Worm (Caenorhabditis elegans): ENCODE results near the gene F35D2.6.

The F35D2.6 gene

DNA sequence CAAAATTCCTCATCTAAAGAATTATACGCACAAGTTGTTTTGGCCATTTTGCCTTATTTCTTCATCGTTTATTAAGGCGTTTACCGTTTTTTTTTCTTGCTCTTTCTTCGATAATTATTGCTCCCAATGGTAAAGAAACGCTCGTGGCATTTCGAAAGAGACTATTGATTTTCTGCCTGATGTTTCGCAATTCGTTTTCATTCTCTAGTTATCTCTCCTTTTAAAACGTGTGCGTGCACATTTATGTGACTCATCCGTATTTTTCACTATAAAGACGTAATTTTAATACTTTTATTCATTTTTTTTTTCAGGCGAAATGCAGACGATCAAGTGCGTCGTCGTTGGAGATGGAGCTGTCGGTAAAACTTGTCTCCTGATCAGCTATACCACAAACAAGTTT is 38.6 kb downstream of the F35D2.6 start, which contains the start of gene cdc-42:
TSS of gene cdc-42 (plus strand) at position 312 of the 400 bp plus-strand sequence.
- no peak for TF ChIP-seq nhr-11 (tag; optimal IDR thresholded peaks at IDR 0.05)
- TF ChIP-seq ceh-19 (GFP tag; optimal IDR thresholded peaks at IDR 0.05), result no peak
- no peak for TF ChIP-seq gmeb-2 (tag; optimal IDR thresholded peaks at IDR 0.05)
- TF ChIP-seq che-1 (tag; optimal IDR thresholded peaks at IDR 0.05), result no peak

DNA sequence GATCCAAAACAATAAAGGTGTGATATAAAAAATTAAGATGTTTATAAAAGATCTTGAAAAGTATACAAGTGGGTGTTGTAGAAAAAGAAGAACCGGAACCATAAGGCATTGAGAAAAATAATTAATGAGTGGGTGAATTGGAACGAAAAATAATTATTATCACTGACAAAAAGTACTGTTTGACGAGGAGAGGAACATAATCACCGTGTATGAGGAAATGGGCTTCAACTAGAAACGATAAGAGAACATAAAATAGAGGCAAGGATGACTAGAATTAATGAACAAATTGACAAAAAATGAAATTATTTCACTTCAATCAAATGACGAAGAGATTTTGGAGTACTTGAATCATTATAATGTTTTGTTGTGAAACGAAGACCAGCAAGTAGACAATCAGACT is 40.7 kb downstream of the F35D2.6 start:
- TF ChIP-seq pag-3 (tag; optimal IDR thresholded peaks at IDR 0.05; ENCODE audit: borderline replicate concordance) (no peak), pat-9 (tag; optimal IDR thresholded peaks at IDR 0.05) (no peak), ceh-48 (tag; optimal IDR thresholded peaks at IDR 0.05) (no peak), pha-4 (tag; optimal IDR thresholded peaks at IDR 0.05) (no peak), hlh-13 (GFP tag; optimal IDR thresholded peaks at IDR 0.05) (no peak)

DNA sequence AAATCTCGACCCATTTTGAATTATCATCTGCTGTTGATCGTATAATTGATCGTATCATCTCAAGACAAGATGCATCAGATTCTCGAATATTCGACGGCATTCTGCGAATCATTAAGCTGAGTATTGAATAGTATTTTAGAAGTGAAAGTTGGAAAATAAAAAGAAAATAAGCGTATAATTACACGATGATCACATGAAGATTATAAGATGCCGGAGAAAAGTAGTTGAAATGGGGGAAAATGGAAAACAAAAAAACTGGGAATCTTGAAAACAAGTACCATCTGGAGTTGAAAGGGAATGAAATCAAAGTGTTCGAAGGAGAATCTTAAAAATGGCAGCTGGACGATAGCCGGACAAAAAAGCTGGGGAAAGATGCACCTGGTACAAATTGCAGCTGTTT is 42.9 kb downstream of the F35D2.6 start, which contains the start of gene R07G3.8:
TSS of gene R07G3.8 (minus strand) at position 101 of the 400 bp plus-strand sequence.
- TF ChIP-seq zip-5 (tag; optimal IDR thresholded peaks at IDR 0.05) (no peak), ceh-9 (tag; optimal IDR thresholded peaks at IDR 0.05) (no peak), nfya-1 (tag; optimal IDR thresholded peaks at IDR 0.05) (no peak), unc-3 (GFP tag; conservative IDR thresholded peaks at IDR 0.05) (no peak), unc-3 (tag; optimal IDR thresholded peaks at IDR 0.05) (no peak), fkh-6 (tag; optimal IDR thresholded peaks at IDR 0.05) (no peak), K09A11.1 (tag; optimal IDR thresholded peaks at IDR 0.05; ENCODE audit: insufficient read depth) (no peak), ttx-3 (tag; optimal IDR thresholded peaks at IDR 0.05) (no peak), ztf-16 (tag; optimal IDR thresholded peaks at IDR 0.05) (no peak), odd-2 (tag; optimal IDR thresholded peaks at IDR 0.05) (no peak), fax-1 (tag; optimal IDR thresholded peaks at IDR 0.05) (no peak), ceh-45 (GFP tag; IDR thresholded peaks at IDR 0.05) (no peak), ceh-19 (GFP tag; optimal IDR thresholded peaks at IDR 0.05) (no peak)

DNA sequence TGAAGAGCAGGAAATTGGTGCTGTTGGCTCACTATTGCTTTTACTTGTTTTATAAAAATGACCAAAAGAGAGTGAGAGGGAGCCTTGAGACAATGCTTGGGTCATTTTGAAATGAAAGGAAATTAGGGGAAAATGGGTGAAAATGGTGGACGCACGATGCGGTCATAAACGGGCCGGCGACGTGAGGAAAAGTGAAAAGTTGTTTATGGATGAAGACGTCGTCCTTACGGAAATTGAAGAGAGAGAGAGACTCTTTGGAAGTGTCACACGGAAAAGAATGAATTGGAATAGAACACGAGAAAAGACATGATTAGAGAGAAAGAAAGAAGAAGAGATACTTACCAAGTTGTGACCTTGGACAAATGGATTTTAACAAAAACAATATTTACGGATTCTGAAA is 44.0 kb downstream of the F35D2.6 start:
- peak; percentile 14 for TF ChIP-seq unc-42 (tag; optimal IDR thresholded peaks at IDR 0.05)
- peak; percentile 5 for TF ChIP-seq ref-2 (tag; optimal IDR thresholded peaks at IDR 0.05)
- TF ChIP-seq ceh-31 (tag; optimal IDR thresholded peaks at IDR 0.05), result peak; percentile 32
- no peak for TF ChIP-seq hlh-8 (tag; optimal IDR thresholded peaks at IDR 0.05)
- TF ChIP-seq ceh-48 (tag; optimal IDR thresholded peaks at IDR 0.05), result no peak
- TF ChIP-seq pqm-1 (tag; optimal IDR thresholded peaks at IDR 0.05), result no peak
- TF ChIP-seq pha-4 (tag; optimal IDR thresholded peaks at IDR 0.05), result no peak

DNA sequence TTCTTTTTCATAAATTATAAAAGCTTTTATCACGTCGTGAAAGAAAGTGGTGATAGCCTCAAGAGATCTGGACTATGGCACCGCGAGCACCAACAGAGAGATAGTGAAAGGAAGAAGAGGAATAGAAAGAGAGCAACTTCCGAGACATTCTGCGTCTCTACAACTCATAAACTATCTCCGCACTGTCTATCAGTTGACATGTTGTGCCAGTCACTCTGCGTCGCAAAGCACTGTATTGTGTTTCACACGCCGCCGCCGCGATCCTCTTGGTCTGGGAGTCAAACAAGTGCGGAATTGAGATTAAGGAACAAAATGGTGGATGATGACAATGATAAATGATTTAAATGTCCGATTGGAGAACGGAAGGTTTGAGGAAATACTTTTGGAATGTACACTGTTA is 46.0 kb downstream of the F35D2.6 start:
- no peak for TF ChIP-seq pag-3 (tag; optimal IDR thresholded peaks at IDR 0.05; ENCODE audit: borderline replicate concordance)
- TF ChIP-seq ceh-34 (tag; optimal IDR thresholded peaks at IDR 0.05), result peak; percentile 45
- peak; percentile 14 for TF ChIP-seq elt-2 (tag; optimal IDR thresholded peaks at IDR 0.05)
- peak; percentile 10 for TF ChIP-seq pha-2 (tag; optimal IDR thresholded peaks at IDR 0.05)
- no peak for TF ChIP-seq T23F11.4 (GFP tag; optimal IDR thresholded peaks at IDR 0.05)
- TF ChIP-seq unc-55 (GFP tag; optimal IDR thresholded peaks at IDR 0.05), result peak; percentile 54

DNA sequence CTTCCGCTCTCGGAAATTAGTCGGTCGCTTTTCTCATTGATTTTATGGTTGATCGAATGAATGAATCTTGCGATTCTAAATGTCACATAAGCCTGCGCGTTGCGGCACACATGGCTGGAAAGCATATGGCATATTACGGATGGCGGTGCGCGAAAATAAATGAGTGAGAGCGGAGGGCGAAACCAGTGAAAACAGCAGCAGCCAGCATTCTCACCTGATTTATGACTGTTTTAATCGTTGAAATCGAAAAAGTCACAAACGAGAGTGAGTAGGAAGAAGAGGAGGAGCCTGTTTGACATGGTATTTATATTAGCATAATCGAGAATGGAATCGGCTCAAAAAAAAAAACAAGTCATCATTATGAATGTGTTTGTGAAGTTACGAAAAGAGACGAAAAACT is 46.8 kb downstream of the F35D2.6 start:
- TF ChIP-seq lim-6 (tag; optimal IDR thresholded peaks at IDR 0.05) (no peak), hlh-8 (tag; optimal IDR thresholded peaks at IDR 0.05) (peak; percentile 14), ceh-31 (tag; optimal IDR thresholded peaks at IDR 0.05) (peak; percentile 15), ceh-48 (tag; optimal IDR thresholded peaks at IDR 0.05) (peak; percentile 30), K09A11.1 (tag; optimal IDR thresholded peaks at IDR 0.05; ENCODE audit: insufficient read depth) (no peak), unc-42 (tag; optimal IDR thresholded peaks at IDR 0.05) (no peak), tbx-2 (tag; optimal IDR thresholded peaks at IDR 0.05) (no peak)

All from whole organism, late embryonic.